Fruit fly (Drosophila melanogaster): ENCODE results near the gene Nup107.

DNA sequence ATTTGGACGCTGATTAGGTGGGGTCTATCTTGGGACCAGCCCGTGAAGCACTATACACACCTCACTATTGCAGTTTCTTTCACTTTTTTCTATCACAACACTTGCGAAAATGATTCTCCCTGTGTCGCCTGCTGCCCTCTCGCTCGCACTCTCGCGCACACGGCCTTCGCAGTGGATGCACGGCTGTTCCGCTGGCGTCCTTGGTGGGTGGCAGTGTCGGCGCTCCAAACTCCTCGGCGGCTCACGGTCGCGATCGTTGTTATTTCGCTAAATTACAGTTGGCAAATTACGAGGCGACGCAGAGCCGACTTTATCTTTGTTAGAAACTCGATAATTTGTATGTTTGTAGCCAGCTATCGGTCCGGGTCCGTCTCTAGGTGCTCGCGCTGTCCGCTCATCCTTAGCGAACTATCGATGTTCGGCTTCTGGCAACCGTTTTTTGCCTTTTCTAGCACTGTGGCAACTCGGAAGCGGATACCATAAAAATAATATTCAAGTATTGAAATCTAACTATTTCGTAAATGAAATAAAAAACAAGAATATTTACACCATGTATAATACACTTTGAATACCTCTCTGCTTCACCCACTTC, 31.8 kb upstream of the Nup107 start, which contains the start of gene Ubc2:
- TF ChIP-seq dsx (GFP tag; optimal IDR thresholded peaks at IDR 0.05; ENCODE audit: poor library complexity, severe bottlenecking) (peak; percentile 7), CG10669 (GFP tag; optimal IDR thresholded peaks at IDR 0.05) (no peak), CG16779 (tag; optimal IDR thresholded peaks at IDR 0.05) (no peak), Eip75B (GFP tag; optimal IDR thresholded peaks at IDR 0.05) (no peak), Eip93F (GFP tag; optimal IDR thresholded peaks at IDR 0.05) (no peak), OdsH (GFP tag; optimal IDR thresholded peaks at IDR 0.05) (no peak), CG6808 (GFP tag; optimal IDR thresholded peaks at IDR 0.05) (no peak), CG6854 (GFP tag; optimal IDR thresholded peaks at IDR 0.05) (no peak), esn (GFP tag; optimal IDR thresholded peaks at IDR 0.05) (peak; percentile 28), net (GFP tag; optimal IDR thresholded peaks at IDR 0.05) (no peak), Hr39 (GFP tag; optimal IDR thresholded peaks at IDR 0.05) (no peak), CG31627 (GFP tag; optimal IDR thresholded peaks at IDR 0.05) (peak; percentile 23), CG10631 (GFP tag; optimal IDR thresholded peaks at IDR 0.05) (no peak), CG32006 (GFP tag; optimal IDR thresholded peaks at IDR 0.05) (no peak)
